Fruit fly (Drosophila melanogaster) whole organism, wandering third instar larva: ENCODE results near the gene CG13305.

Source experiments
- Abd-B ChIP-seq: fragments of >200 bp; optimal IDR thresholded peaks from 2 replicates; lab custom pipeline; 2017; ENCODE audit warnings: missing biosample characterization, missing genetic modification characterization
- CG32264 ChIP-seq: fragments of 200-800 bp; sonication (Bioruptor generic); optimal IDR thresholded peaks from 2 replicates; lab custom pipeline; 2016; ENCODE audit warnings: missing biosample characterization, missing genetic modification characterization
- CG9705 ChIP-seq: fragments of 200-800 bp; sonication (Bioruptor generic); optimal IDR thresholded peaks from 2 replicates; lab custom pipeline; 2018; ENCODE audit warnings: missing biosample characterization, mild to moderate bottlenecking, missing genetic modification characterization
- CrebA ChIP-seq: fragments of 200-800 bp; sonication (Bioruptor generic); optimal IDR thresholded peaks from 2 replicates; lab custom pipeline; 2016; ENCODE audit warnings: missing biosample characterization, mild to moderate bottlenecking, missing genetic modification characterization, borderline replicate concordance
- Dfd ChIP-seq: fragments of >200 bp; optimal IDR thresholded peaks from 2 replicates; lab custom pipeline; 2017; ENCODE audit warnings: missing biosample characterization, missing genetic modification characterization
- Dif ChIP-seq: fragments of 200-275, 200-300 bp; sonication (Bioruptor generic); optimal IDR thresholded peaks from 2 replicates; lab custom pipeline; 2018; ENCODE audit warnings: missing biosample characterization, missing genetic modification characterization; ENCODE audit not compliant: partially characterized antibody
- GATAd ChIP-seq: sonication (Bioruptor generic); optimal IDR thresholded peaks from 2 replicates; lab custom pipeline; 2016; ENCODE audit warnings: missing biosample characterization, missing genetic modification characterization
- HLH106 ChIP-seq: fragments of 200-800 bp; optimal IDR thresholded peaks from 3 replicates; lab custom pipeline; 2019; ENCODE audit warnings: missing biosample characterization, mild to moderate bottlenecking, missing genetic modification characterization, moderate library complexity
- Hr78 ChIP-seq: fragments of >200 bp; optimal IDR thresholded peaks from 2 replicates; lab custom pipeline; 2017; ENCODE audit warnings: missing biosample characterization, missing genetic modification characterization
- Hr83 ChIP-seq: fragments of 200-300 bp; sonication (Bioruptor generic); optimal IDR thresholded peaks from 2 replicates; lab custom pipeline; 2016; ENCODE audit warnings: missing biosample characterization, mild to moderate bottlenecking, missing genetic modification characterization, moderate library complexity; ENCODE audit not compliant: poor library complexity, severe bottlenecking
- Jra ChIP-seq: sonication (Bioruptor generic); optimal IDR thresholded peaks from 2 replicates; lab custom pipeline; 2016; ENCODE audit warnings: missing biosample characterization, missing genetic modification characterization
- Myc ChIP-seq: fragments of >200 bp; optimal IDR thresholded peaks from 2 replicates; lab custom pipeline; 2017
- N ChIP-seq: fragments of >200 bp; optimal IDR thresholded peaks from 2 replicates; lab custom pipeline; 2018; ENCODE audit warnings: missing biosample characterization, missing external identifiers, missing genetic modification characterization
- OdsH ChIP-seq: fragments of 200-800 bp; sonication (Bioruptor generic); optimal IDR thresholded peaks from 2 replicates; lab custom pipeline; 2016; ENCODE audit warnings: missing biosample characterization, mild to moderate bottlenecking, missing genetic modification characterization
- Rel ChIP-seq, 2 experiments: fragments of 200-800 bp; sonication (Bioruptor generic) in 1 of 2; optimal IDR thresholded peaks; 2 replicates in 1 of 2; 3 replicates in 1 of 2; lab custom pipeline; 2016 to 2019; ENCODE audit warnings: mild to moderate bottlenecking in 2 of 2, missing biosample characterization in 2 of 2, missing genetic modification characterization in 2 of 2, moderate library complexity in 1 of 2
- Sp1 ChIP-seq: fragments of 200-800 bp; sonication (Bioruptor generic); optimal IDR thresholded peaks from 3 replicates; lab custom pipeline; 2019; ENCODE audit warnings: missing biosample characterization, mild to moderate bottlenecking, missing genetic modification characterization, moderate library complexity
- Vsx2 ChIP-seq: fragments of 200-300, 225-300 bp; sonication (Bioruptor generic); optimal IDR thresholded peaks from 2 replicates; lab custom pipeline; 2018; ENCODE audit warnings: missing biosample characterization, missing genetic modification characterization; ENCODE audit not compliant: partially characterized antibody
- br ChIP-seq: fragments of 200-800 bp; sonication (Bioruptor generic); optimal IDR thresholded peaks from 2 replicates; lab custom pipeline; 2016; ENCODE audit warnings: missing biosample characterization, missing genetic modification characterization
- brk ChIP-seq: fragments of 200-800 bp; sonication (Bioruptor generic); optimal IDR thresholded peaks from 2 replicates; lab custom pipeline; 2016; ENCODE audit warnings: missing biosample characterization, mild to moderate bottlenecking, missing genetic modification characterization
- dl ChIP-seq, 2 experiments: fragments of 175-275, 200-275 bp in 1 of 2; fragments of 200-275 bp in 1 of 2; sonication (Bioruptor generic); optimal IDR thresholded peaks; lab custom pipeline; 2018; ENCODE audit warnings: mild to moderate bottlenecking in 2 of 2, missing biosample characterization in 2 of 2, missing genetic modification characterization in 2 of 2, moderate library complexity in 2 of 2; ENCODE audit not compliant: partially characterized antibody in 2 of 2, insufficient read depth in 1 of 2
- dmrt93B ChIP-seq: fragments of 200-800 bp; sonication (Bioruptor generic); optimal IDR thresholded peaks from 2 replicates; lab custom pipeline; 2018; ENCODE audit warnings: missing biosample characterization, mild to moderate bottlenecking, missing genetic modification characterization
- dsf ChIP-seq: sonication (Bioruptor generic); optimal IDR thresholded peaks from 2 replicates; lab custom pipeline; 2016; ENCODE audit warnings: missing biosample characterization, missing genetic modification characterization, borderline replicate concordance
- ey ChIP-seq: fragments of 200-800 bp; sonication (Bioruptor generic); optimal IDR thresholded peaks from 2 replicates; lab custom pipeline; 2016; ENCODE audit warnings: missing biosample characterization, missing genetic modification characterization
- foxo ChIP-seq, 2 experiments: fragments of 200-800 bp; sonication (Bioruptor generic); optimal IDR thresholded peaks; 2 replicates in 1 of 2; 3 replicates in 1 of 2; lab custom pipeline; 2016 to 2017; ENCODE audit warnings: missing biosample characterization in 2 of 2, missing genetic modification characterization in 2 of 2
- h ChIP-seq: fragments of 200-800 bp; sonication (Bioruptor generic); optimal IDR thresholded peaks from 3 replicates; lab custom pipeline; 2016; ENCODE audit warnings: missing biosample characterization, mild to moderate bottlenecking, missing genetic modification characterization
- jim ChIP-seq: fragments of 175-275, 200-325 bp; sonication (Bioruptor generic); optimal IDR thresholded peaks from 2 replicates; lab custom pipeline; 2016; ENCODE audit warnings: missing biosample characterization, mild to moderate bottlenecking, missing genetic modification characterization
- pan ChIP-seq: fragments of >200 bp; optimal IDR thresholded peaks from 2 replicates; lab custom pipeline; 2017
- psq ChIP-seq: fragments of 200-800 bp; sonication (Bioruptor generic); optimal IDR thresholded peaks from 3 replicates; lab custom pipeline; 2017; ENCODE audit warnings: missing biosample characterization, mild to moderate bottlenecking, missing genetic modification characterization, moderate library complexity
- rgr ChIP-seq: fragments of 200-800 bp; sonication (Bioruptor generic); optimal IDR thresholded peaks from 3 replicates; lab custom pipeline; 2016; ENCODE audit warnings: missing biosample characterization, mild to moderate bottlenecking, missing genetic modification characterization
- sage ChIP-seq: fragments of 200-800 bp; sonication (Bioruptor generic); optimal IDR thresholded peaks from 2 replicates; lab custom pipeline; 2016; ENCODE audit warnings: missing biosample characterization, mild to moderate bottlenecking, missing genetic modification characterization
- sv ChIP-seq: fragments of 200-800 bp; sonication (Bioruptor generic); optimal IDR thresholded peaks from 3 replicates; lab custom pipeline; 2016; ENCODE audit warnings: missing biosample characterization, missing genetic modification characterization
- tai ChIP-seq: sonication (Bioruptor generic); optimal IDR thresholded peaks from 2 replicates; lab custom pipeline; 2016; ENCODE audit warnings: missing biosample characterization, missing genetic modification characterization
- usp ChIP-seq: fragments of >200 bp; optimal IDR thresholded peaks from 2 replicates; lab custom pipeline; 2017; ENCODE audit warnings: missing biosample characterization, missing genetic modification characterization
- woc ChIP-seq: sonication (Bioruptor generic); optimal IDR thresholded peaks from 2 replicates; lab custom pipeline; 2016; ENCODE audit warnings: missing biosample characterization, mild to moderate bottlenecking, missing genetic modification characterization

CG13305 gene

DNA sequence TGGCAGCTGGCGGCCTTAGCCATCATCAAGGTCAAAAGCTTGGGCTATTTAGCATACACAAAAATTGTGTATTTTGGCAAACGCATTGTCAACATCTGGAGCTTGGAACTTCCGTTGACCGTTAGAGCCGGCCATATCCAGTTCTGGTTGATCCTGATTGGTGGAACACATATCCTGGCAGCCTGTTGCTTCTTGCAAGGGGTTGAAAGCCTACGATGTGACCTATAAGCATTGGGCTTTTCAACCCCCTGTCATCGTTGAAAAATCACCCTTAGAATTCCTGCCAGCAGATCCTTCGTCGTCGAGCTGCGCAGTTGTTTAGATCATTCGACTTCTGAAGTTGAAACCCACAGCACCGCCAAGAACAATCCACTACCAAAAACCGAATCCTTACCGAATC, at the start of gene CG13305, which contains the start of gene Pex7:
Gene CG13305 (minus strand): TSS at position 2 of the 400 bp plus-strand sequence.
Gene Pex7 (plus strand): TSS at position 325 of the 400 bp plus-strand sequence.
- no peak for TF ChIP-seq brk (GFP tag; lab: Kevin White, UChicago)
- TF ChIP-seq Vsx2 (GFP tag; lab: Kevin White, UChicago) = no peak
- TF ChIP-seq dmrt93B (GFP tag; lab: Kevin White, UChicago) = no peak
- TF ChIP-seq Myc (lab: Kevin White, UChicago) = no peak
- TF ChIP-seq woc (GFP tag; lab: Kevin White, UChicago) = no peak
- no peak for TF ChIP-seq dsf (GFP tag; lab: Kevin White, UChicago)
- TF ChIP-seq Jra = no peak
- TF ChIP-seq OdsH (GFP tag; lab: Kevin White, UChicago) = no peak
- no peak for TF ChIP-seq br
- TF ChIP-seq Dif (GFP tag; lab: Kevin White, UChicago) = no peak
- no peak for TF ChIP-seq Hr78 (GFP tag; lab: Kevin White, UChicago)
- no peak for TF ChIP-seq psq (GFP tag; lab: Kevin White, UChicago)
- no peak for TF ChIP-seq h (GFP tag; lab: Kevin White, UChicago)
- no peak for TF ChIP-seq foxo (GFP tag; optimal IDR thresholded peaks at IDR 0.05; lab: Kevin White, UChicago)
- no peak for TF ChIP-seq jim
- TF ChIP-seq N = no peak
- TF ChIP-seq Rel (GFP tag; optimal IDR thresholded peaks at IDR 0.05; lab: Kevin White, UChicago) = no peak
- TF ChIP-seq Rel (tag; optimal IDR thresholded peaks at IDR 0.05; lab: Kevin White, UChicago) = no peak
- TF ChIP-seq usp (GFP tag; lab: Kevin White, UChicago) = no peak
- TF ChIP-seq, all 38 proteins: peak for 0

- TF ChIP-seq sv = no peak
- no peak for TF ChIP-seq ey (GFP tag; lab: Kevin White, UChicago)
- TF ChIP-seq Hr78 (GFP tag; lab: Kevin White, UChicago) = no peak
- TF ChIP-seq Jra = no peak
- no peak for TF ChIP-seq Dfd (GFP tag; lab: Kevin White, UChicago)
- TF ChIP-seq, all 38 proteins: peak for 0
Observed at dm6 chr3L:8695959-8696358, 49.3 kb upstream of the CG13305 start.

- TF ChIP-seq Rel (GFP tag; optimal IDR thresholded peaks at IDR 0.05; lab: Kevin White, UChicago) (no peak), Rel (tag; optimal IDR thresholded peaks at IDR 0.05; lab: Kevin White, UChicago) (peak; percentile 69), ey (GFP tag; lab: Kevin White, UChicago) (no peak)
Observed at dm6 chr3L:8693558-8694502, 47.2 kb upstream of the CG13305 start.

dm6 chr3L:8691891-8692874, 45.6 kb upstream of the CG13305 start:
- TF ChIP-seq dl (GFP tag; optimal IDR thresholded peaks at IDR 0.05; lab: Kevin White, UChicago; ENCODE audit: insufficient read depth in 1 of 2, partially characterized antibody in 2 of 2) (peak in 1 of 2 experiments; percentile 37), sage (GFP tag; lab: Kevin White, UChicago) (peak; percentile 37), OdsH (GFP tag; lab: Kevin White, UChicago) (peak; percentile 45), psq (GFP tag; lab: Kevin White, UChicago) (peak; percentile 77), CG9705 (no peak), Abd-B (GFP tag; lab: Kevin White, UChicago) (no peak), dsf (GFP tag; lab: Kevin White, UChicago) (no peak), Rel (GFP tag; optimal IDR thresholded peaks at IDR 0.05; lab: Kevin White, UChicago) (peak; percentile 65), Rel (tag; optimal IDR thresholded peaks at IDR 0.05; lab: Kevin White, UChicago) (peak; percentile 97), Jra (no peak), Dfd (GFP tag; lab: Kevin White, UChicago) (no peak), h (GFP tag; lab: Kevin White, UChicago) (peak; percentile 86), Sp1 (GFP tag; lab: Kevin White, UChicago) (peak; percentile 64), pan (lab: Kevin White, UChicago) (no peak), GATAd (GFP tag; lab: Kevin White, UChicago) (no peak), usp (GFP tag; lab: Kevin White, UChicago) (no peak), CG32264 (no peak), rgr (peak; percentile 42), jim (no peak), N (no peak), HLH106 (peak; percentile 65), Hr83 (GFP tag; lab: Kevin White, UChicago) (peak; percentile 64), dmrt93B (GFP tag; lab: Kevin White, UChicago) (peak; percentile 55), brk (GFP tag; lab: Kevin White, UChicago) (peak; percentile 34), woc (GFP tag; lab: Kevin White, UChicago) (peak; percentile 31), ey (GFP tag; lab: Kevin White, UChicago) (peak; percentile 27), Myc (lab: Kevin White, UChicago) (no peak), tai (GFP tag; lab: Kevin White, UChicago) (peak; percentile 22), Vsx2 (GFP tag; lab: Kevin White, UChicago) (no peak), Dif (GFP tag; lab: Kevin White, UChicago) (no peak), br (peak; percentile 10), sv (no peak), CrebA (GFP tag; lab: Kevin White, UChicago) (peak; percentile 86)
